Worm (Caenorhabditis elegans): ENCODE measurements around the gene K02E11.6.

ce11 chrV:14254221-14254620, 5.6 kb downstream of the K02E11.6 start, which contains the start of gene K02E11.7:
- TF ChIP-seq nhr-237 (tag; optimal IDR thresholded peaks at IDR 0.05) (no peak), lin-15B (tag; optimal IDR thresholded peaks at IDR 0.05) (no peak), elt-3 (tag; optimal IDR thresholded peaks at IDR 0.05) (no peak), ceh-9 (tag; optimal IDR thresholded peaks at IDR 0.05) (no peak), nhr-77 (tag; optimal IDR thresholded peaks at IDR 0.05) (no peak), nhr-76 (tag; optimal IDR thresholded peaks at IDR 0.05) (no peak), pqm-1 (tag; optimal IDR thresholded peaks at IDR 0.05) (no peak), fkh-10 (GFP tag; optimal IDR thresholded peaks at IDR 0.05) (no peak), eor-1 (tag; optimal IDR thresholded peaks at IDR 0.05) (no peak), ama-1 (optimal IDR thresholded peaks at IDR 0.05) (no peak), nhr-25 (tag; optimal IDR thresholded peaks at IDR 0.05) (no peak), unc-62 (GFP tag; optimal IDR thresholded peaks at IDR 0.05) (no peak), aly-2 (tag; optimal IDR thresholded peaks at IDR 0.05) (no peak), nhr-28 (tag; optimal IDR thresholded peaks at IDR 0.05) (no peak)
